Fruit fly (Drosophila melanogaster): ENCODE results near the gene Obp93a.

DNA sequence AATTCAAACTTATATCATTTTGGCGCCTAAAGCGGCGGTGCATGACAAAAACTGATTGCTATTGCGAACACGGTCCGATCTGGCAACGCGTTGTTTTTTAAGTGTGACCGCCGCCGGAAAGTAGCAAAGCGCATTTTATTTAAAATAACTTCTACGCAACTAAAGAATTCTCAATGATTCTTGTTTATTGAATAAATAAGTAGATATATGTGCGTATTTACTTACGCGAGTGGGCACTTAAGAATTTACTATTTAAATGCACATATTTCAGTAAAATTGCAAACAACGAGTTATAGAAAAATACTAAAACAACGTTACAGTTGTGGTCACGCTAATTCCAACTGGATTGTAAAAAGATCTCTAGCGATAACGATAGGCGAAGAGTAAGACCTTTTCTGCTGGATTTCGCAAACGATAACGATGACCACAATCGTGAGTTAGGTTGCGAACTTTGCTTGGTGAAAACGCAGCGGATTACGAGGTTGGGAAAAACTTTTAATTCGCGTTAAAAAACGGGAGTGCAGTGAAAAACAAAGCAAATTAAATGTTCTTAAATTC lies 26.5 kb upstream of the Obp93a start:
- no peak for TF ChIP-seq CG32264 (GFP tag; optimal IDR thresholded peaks at IDR 0.05)
- TF ChIP-seq CG9705 (GFP tag; optimal IDR thresholded peaks at IDR 0.05) = no peak
- no peak for TF ChIP-seq Sp1 (GFP tag; optimal IDR thresholded peaks at IDR 0.05)
- TF ChIP-seq Hr83 (GFP tag; optimal IDR thresholded peaks at IDR 0.05; ENCODE audit: poor library complexity, severe bottlenecking) = no peak
- TF ChIP-seq Dif (GFP tag; optimal IDR thresholded peaks at IDR 0.05; ENCODE audit: partially characterized antibody) = peak; percentile 83
- TF ChIP-seq Rel (GFP tag; optimal IDR thresholded peaks at IDR 0.05) = no peak
- TF ChIP-seq Rel (tag; optimal IDR thresholded peaks at IDR 0.05) = peak; percentile 29
- no peak for TF ChIP-seq pan (optimal IDR thresholded peaks at IDR 0.05)
- TF ChIP-seq h (GFP tag; optimal IDR thresholded peaks at IDR 0.05) = peak; percentile 13
- TF ChIP-seq fru (GFP tag; optimal IDR thresholded peaks at IDR 0.05) = no peak
- no peak for TF ChIP-seq sage (GFP tag; optimal IDR thresholded peaks at IDR 0.05)
- no peak for TF ChIP-seq dsf (GFP tag; optimal IDR thresholded peaks at IDR 0.05; ENCODE audit: borderline replicate concordance)
- no peak for TF ChIP-seq Dfd (GFP tag; optimal IDR thresholded peaks at IDR 0.05)
- no peak for TF ChIP-seq usp (GFP tag; optimal IDR thresholded peaks at IDR 0.05)
- TF ChIP-seq br (GFP tag; optimal IDR thresholded peaks at IDR 0.05) = no peak

Measured in whole organism, wandering third instar larva.